Fruit fly (Drosophila melanogaster) whole organism, adult: ENCODE data around the gene CG18171.

Experiments
- CG11617 ChIP-seq: fragments of 200-800 bp; sonication (Bioruptor generic); optimal IDR thresholded peaks from 2 replicates; lab custom pipeline; 2017; ENCODE audit warnings: mild to moderate bottlenecking, missing biosample characterization, missing genetic modification reagents, missing genetic modification characterization
- CG12768 ChIP-seq: fragments of 200-800 bp; sonication (Bioruptor generic); optimal IDR thresholded peaks from 2 replicates; lab custom pipeline; 2017; ENCODE audit warnings: missing biosample characterization, missing genetic modification characterization, mild to moderate bottlenecking, moderate library complexity, missing genetic modification reagents
- CG14711 ChIP-seq: fragments of 200-800 bp; sonication (Bioruptor generic); optimal IDR thresholded peaks from 2 replicates; lab custom pipeline; 2018; ENCODE audit warnings: missing biosample characterization, mild to moderate bottlenecking, missing genetic modification characterization, moderate library complexity
- CG1620 ChIP-seq: fragments of 200-800 bp; sonication (Bioruptor generic); optimal IDR thresholded peaks from 2 replicates; lab custom pipeline; 2016; ENCODE audit warnings: missing biosample characterization, missing genetic modification characterization
- CG33017 ChIP-seq: fragments of 200-800 bp; sonication (Bioruptor generic); optimal IDR thresholded peaks from 2 replicates; lab custom pipeline; 2018; ENCODE audit warnings: missing biosample characterization, mild to moderate bottlenecking, missing genetic modification characterization, moderate library complexity
- CG5204 ChIP-seq: fragments of 200-800 bp; sonication (Bioruptor generic); optimal IDR thresholded peaks from 2 replicates; lab custom pipeline; 2016; ENCODE audit warnings: missing biosample characterization, missing genetic modification characterization
- CG7045 ChIP-seq: fragments of 200-800 bp; sonication (Bioruptor generic); optimal IDR thresholded peaks from 2 replicates; lab custom pipeline; 2017; ENCODE audit warnings: missing biosample characterization, mild to moderate bottlenecking, missing genetic modification characterization
- CG7101 ChIP-seq: fragments of 200-800 bp; sonication (Bioruptor generic); optimal IDR thresholded peaks from 2 replicates; lab custom pipeline; 2018; ENCODE audit warnings: missing biosample characterization, mild to moderate bottlenecking, missing genetic modification characterization, moderate library complexity
- Clk ChIP-seq: fragments of 200-800 bp; sonication (Bioruptor generic); optimal IDR thresholded peaks from 2 replicates; lab custom pipeline; 2017; ENCODE audit warnings: missing biosample characterization, missing genetic modification characterization
- Crg-1 ChIP-seq: fragments of 200-800 bp; sonication (Bioruptor generic); optimal IDR thresholded peaks from 2 replicates; lab custom pipeline; 2016; ENCODE audit warnings: missing biosample characterization, missing genetic modification characterization
- Hr96 ChIP-seq: fragments of 200-800 bp; sonication (Bioruptor generic); optimal IDR thresholded peaks from 2 replicates; lab custom pipeline; 2016; ENCODE audit warnings: missing biosample characterization, missing genetic modification characterization
- Mnt ChIP-seq: fragments of 200-800 bp; sonication (Bioruptor generic); optimal IDR thresholded peaks from 2 replicates; lab custom pipeline; 2016; ENCODE audit warnings: missing biosample characterization, mild to moderate bottlenecking, missing genetic modification characterization
- bab1 ChIP-seq: fragments of 200-800 bp; sonication (Bioruptor generic); optimal IDR thresholded peaks from 3 replicates; lab custom pipeline; 2019; ENCODE audit warnings: missing biosample characterization, mild to moderate bottlenecking, missing genetic modification characterization, moderate library complexity
- cic ChIP-seq: fragments of 200-800 bp; sonication (Bioruptor generic); optimal IDR thresholded peaks from 2 replicates; lab custom pipeline; 2017; ENCODE audit warnings: missing biosample characterization, mild to moderate bottlenecking, missing genetic modification characterization, moderate library complexity
- cnc ChIP-seq, 2 experiments: fragments of >200 bp; optimal IDR thresholded peaks; 2 replicates each; lab custom pipeline; 2017
- kay ChIP-seq: fragments of 200-800 bp; sonication (Bioruptor generic); peaks from one replicate; lab custom pipeline; 2016; ENCODE audit warnings: missing biosample characterization, missing genetic modification characterization, borderline replicate concordance
- ovo ChIP-seq: fragments of 200-800 bp; sonication (Bioruptor generic); optimal IDR thresholded peaks from 2 replicates; lab custom pipeline; 2016; ENCODE audit warnings: missing biosample characterization, missing genetic modification characterization
- pad ChIP-seq: fragments of 200-800 bp; sonication (Bioruptor generic); optimal IDR thresholded peaks from 3 replicates; lab custom pipeline; 2017; ENCODE audit warnings: missing biosample characterization, missing genetic modification characterization, mild to moderate bottlenecking, moderate library complexity, missing genetic modification reagents
- tj ChIP-seq: fragments of 200-800 bp; sonication (Bioruptor generic); optimal IDR thresholded peaks from 3 replicates; lab custom pipeline; 2017; ENCODE audit warnings: missing biosample characterization, mild to moderate bottlenecking, missing genetic modification characterization, moderate library complexity
- toe ChIP-seq: fragments of 200-800 bp; sonication (Bioruptor generic); optimal IDR thresholded peaks from 2 replicates; lab custom pipeline; 2016; ENCODE audit warnings: missing biosample characterization, missing genetic modification characterization

The CG18171 gene

DNA sequence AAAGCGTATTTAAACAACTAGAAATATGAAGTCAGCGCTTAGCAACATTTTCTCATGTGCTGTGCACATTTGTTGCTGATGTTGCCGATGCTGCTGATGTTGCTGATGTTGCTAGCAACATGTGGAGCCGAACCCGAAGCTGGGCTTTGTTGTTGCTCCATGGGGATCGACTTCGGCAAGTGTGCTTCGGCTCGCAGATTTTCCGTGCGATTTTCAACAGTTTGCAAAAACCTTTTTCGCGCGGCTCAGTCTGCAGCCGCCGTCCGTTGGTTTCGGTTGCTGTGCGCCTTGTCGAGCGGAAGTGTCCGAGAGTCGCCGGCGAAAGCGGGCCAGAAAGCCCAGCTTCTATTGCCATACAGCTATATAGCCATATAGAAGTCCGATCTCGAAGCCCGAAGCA is 34.4 kb downstream of the CG18171 start:
- TF ChIP-seq pad (GFP tag; lab: Kevin White, UChicago) = no peak
- peak; percentile 40 for TF ChIP-seq tj (GFP tag; lab: Kevin White, UChicago)

DNA sequence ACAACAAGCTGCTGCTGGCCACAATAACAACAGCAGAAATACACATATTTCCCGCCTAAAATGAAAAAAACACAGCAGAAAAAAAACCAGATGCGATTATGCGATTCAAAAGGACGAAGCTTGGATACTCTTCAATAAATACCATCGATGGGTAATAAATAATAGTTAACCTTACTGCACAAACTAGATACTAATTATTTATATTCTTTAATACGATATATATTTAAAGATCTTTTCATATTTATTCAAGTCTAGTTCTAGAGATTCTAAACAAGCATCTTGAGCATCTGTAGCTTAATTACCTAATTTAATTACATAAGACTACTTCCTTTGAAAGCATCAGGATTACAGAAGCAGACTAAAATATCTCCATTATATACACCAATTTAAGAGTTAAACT is 34.8 kb downstream of the CG18171 start:
- TF ChIP-seq CG1620 (GFP tag; lab: Kevin White, UChicago) = no peak
- TF ChIP-seq cic (GFP tag; lab: Kevin White, UChicago) = no peak
- TF ChIP-seq bab1 (GFP tag; lab: Kevin White, UChicago) = no peak
- no peak for TF ChIP-seq Clk
- no peak for TF ChIP-seq pad (GFP tag; lab: Kevin White, UChicago)
- TF ChIP-seq Hr96 (GFP tag; lab: Kevin White, UChicago) = no peak
- TF ChIP-seq CG33017 (tag; lab: Kevin White, UChicago) = no peak
- no peak for TF ChIP-seq ovo (GFP tag; lab: Kevin White, UChicago)
- no peak for TF ChIP-seq CG7101
- TF ChIP-seq tj (GFP tag; lab: Kevin White, UChicago) = no peak
- TF ChIP-seq CG12768 = no peak
- TF ChIP-seq Mnt (GFP tag; lab: Kevin White, UChicago) = no peak
- TF ChIP-seq CG5204 (GFP tag; lab: Kevin White, UChicago) = no peak
- no peak for TF ChIP-seq toe (GFP tag; lab: Kevin White, UChicago)
- TF ChIP-seq Crg-1 (GFP tag; lab: Kevin White, UChicago) = no peak
- no peak for TF ChIP-seq CG7045 (GFP tag; lab: Kevin White, UChicago)
- no peak for TF ChIP-seq cnc (optimal IDR thresholded peaks at IDR 0.05; lab: Kevin White, UChicago)
- no peak for TF ChIP-seq CG11617
- no peak for TF ChIP-seq CG14711 (tag; lab: Kevin White, UChicago)
- no peak for TF ChIP-seq kay (GFP tag; lab: Kevin White, UChicago)

DNA sequence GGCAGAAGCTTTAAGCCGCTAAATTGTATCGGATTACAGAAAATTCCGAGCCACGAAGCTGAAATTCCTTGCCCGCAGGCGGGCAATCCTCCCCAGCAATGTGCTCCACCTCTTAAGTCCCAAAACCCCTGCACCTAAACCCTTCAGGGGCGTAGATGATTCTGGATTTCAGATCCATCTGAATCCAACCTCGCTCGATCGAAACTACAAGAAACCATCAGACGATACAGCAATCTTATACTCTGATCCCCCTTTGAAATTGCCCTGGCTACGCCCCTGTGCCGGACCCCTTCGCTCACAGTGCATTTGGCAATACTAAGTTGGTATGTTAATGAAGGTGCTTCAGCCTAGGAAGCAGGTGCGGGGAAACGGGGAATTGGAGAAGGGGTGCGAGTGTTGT is 39.9 kb downstream of the CG18171 start:
- TF ChIP-seq bab1 (GFP tag; lab: Kevin White, UChicago) (no peak), CG11617 (no peak), Hr96 (GFP tag; lab: Kevin White, UChicago) (no peak), kay (GFP tag; lab: Kevin White, UChicago) (no peak), Clk (no peak), CG1620 (GFP tag; lab: Kevin White, UChicago) (no peak), cnc (optimal IDR thresholded peaks at IDR 0.05; lab: Kevin White, UChicago) (no peak), Crg-1 (GFP tag; lab: Kevin White, UChicago) (no peak), CG14711 (tag; lab: Kevin White, UChicago) (no peak), CG7101 (no peak), cic (GFP tag; lab: Kevin White, UChicago) (no peak), CG12768 (no peak), CG33017 (tag; lab: Kevin White, UChicago) (no peak), Mnt (GFP tag; lab: Kevin White, UChicago) (no peak), CG5204 (GFP tag; lab: Kevin White, UChicago) (no peak), CG7045 (GFP tag; lab: Kevin White, UChicago) (no peak), pad (GFP tag; lab: Kevin White, UChicago) (no peak), tj (GFP tag; lab: Kevin White, UChicago) (no peak), toe (GFP tag; lab: Kevin White, UChicago) (no peak)

DNA sequence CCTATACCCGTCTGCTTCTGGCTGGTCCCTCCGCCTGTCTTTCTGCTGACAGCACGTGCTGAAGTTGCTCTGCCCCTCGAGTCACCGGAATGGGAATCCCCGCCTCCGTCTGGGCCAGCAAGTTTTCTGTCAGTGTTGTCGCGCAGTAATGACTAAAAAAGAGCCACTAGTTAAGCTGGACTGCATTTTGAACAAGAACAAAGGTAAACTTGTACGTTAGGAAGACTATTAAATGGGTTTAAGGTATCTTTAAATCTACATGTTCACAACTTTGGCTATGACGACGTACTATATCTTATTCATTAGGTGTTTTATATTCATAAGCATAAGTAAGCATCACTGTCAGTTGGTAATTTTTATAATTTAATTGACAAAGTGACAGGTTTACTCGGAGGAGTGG is 43.6 kb downstream of the CG18171 start:
- TF ChIP-seq pad (GFP tag; lab: Kevin White, UChicago) (no peak), toe (GFP tag; lab: Kevin White, UChicago) (no peak), bab1 (GFP tag; lab: Kevin White, UChicago) (no peak), kay (GFP tag; lab: Kevin White, UChicago) (no peak), CG14711 (tag; lab: Kevin White, UChicago) (no peak), CG11617 (no peak), ovo (GFP tag; lab: Kevin White, UChicago) (no peak), tj (GFP tag; lab: Kevin White, UChicago) (no peak), CG5204 (GFP tag; lab: Kevin White, UChicago) (no peak), Mnt (GFP tag; lab: Kevin White, UChicago) (no peak), cic (GFP tag; lab: Kevin White, UChicago) (no peak), Clk (no peak), CG33017 (tag; lab: Kevin White, UChicago) (no peak), CG12768 (no peak), cnc (optimal IDR thresholded peaks at IDR 0.05; lab: Kevin White, UChicago) (no peak), Hr96 (GFP tag; lab: Kevin White, UChicago) (no peak)

DNA sequence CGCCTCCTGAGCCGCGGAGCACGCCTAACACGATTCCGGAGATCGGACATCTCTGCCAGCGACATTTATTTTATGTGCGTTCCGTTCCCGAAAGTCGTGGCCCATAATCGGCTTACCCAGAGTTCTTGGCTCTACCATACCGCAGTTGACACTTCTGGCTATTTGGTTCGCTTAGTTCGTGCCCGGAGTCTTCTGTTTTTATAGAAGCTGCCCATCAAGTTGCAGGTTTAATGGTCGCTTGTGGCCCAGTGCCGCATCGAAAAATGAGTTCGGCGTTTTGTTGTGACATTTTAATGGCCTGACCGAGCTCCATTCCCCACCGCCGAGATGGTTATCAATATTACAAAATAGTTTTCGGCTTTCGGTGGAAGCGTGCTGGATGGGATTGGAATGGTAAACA is 46.7 kb downstream of the CG18171 start:
- TF ChIP-seq CG11617 (no peak), CG33017 (tag; lab: Kevin White, UChicago) (no peak), Clk (no peak), pad (GFP tag; lab: Kevin White, UChicago) (no peak), CG1620 (GFP tag; lab: Kevin White, UChicago) (no peak), tj (GFP tag; lab: Kevin White, UChicago) (no peak), CG14711 (tag; lab: Kevin White, UChicago) (no peak), Crg-1 (GFP tag; lab: Kevin White, UChicago) (no peak)

DNA sequence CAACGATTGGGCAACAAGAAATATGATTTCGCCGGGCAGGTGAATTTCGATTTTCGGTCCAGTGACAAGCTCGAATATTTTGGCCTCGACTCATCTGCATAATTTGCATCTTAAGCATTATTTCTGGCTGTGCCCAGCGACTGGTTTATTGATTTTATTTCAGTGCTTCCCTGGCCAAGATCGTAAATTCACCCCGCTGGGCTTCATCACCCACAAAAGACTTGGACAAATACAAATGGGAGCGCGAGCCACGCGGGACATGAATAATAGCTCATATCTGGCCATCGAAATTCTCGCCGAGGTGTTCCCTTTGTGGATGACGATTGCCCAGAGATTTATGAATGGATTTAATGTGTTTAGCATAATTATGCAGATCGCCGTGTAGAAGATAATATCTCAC is 47.7 kb downstream of the CG18171 start:
- no peak for TF ChIP-seq CG7101
- no peak for TF ChIP-seq Crg-1 (GFP tag; lab: Kevin White, UChicago)
- TF ChIP-seq CG14711 (tag; lab: Kevin White, UChicago) = no peak
- no peak for TF ChIP-seq CG12768
- no peak for TF ChIP-seq pad (GFP tag; lab: Kevin White, UChicago)
- no peak for TF ChIP-seq cic (GFP tag; lab: Kevin White, UChicago)
- no peak for TF ChIP-seq CG7045 (GFP tag; lab: Kevin White, UChicago)
- TF ChIP-seq toe (GFP tag; lab: Kevin White, UChicago) = no peak
- TF ChIP-seq cnc (optimal IDR thresholded peaks at IDR 0.05; lab: Kevin White, UChicago) = no peak
- no peak for TF ChIP-seq Hr96 (GFP tag; lab: Kevin White, UChicago)
- no peak for TF ChIP-seq CG11617
- no peak for TF ChIP-seq CG1620 (GFP tag; lab: Kevin White, UChicago)
